Fruit fly (Drosophila melanogaster): Measurements from ENCODE around the gene Csk.
A peak's percentile ranks its signal among the peaks of the same experiment; 100 is the strongest.

Csk gene

DNA sequence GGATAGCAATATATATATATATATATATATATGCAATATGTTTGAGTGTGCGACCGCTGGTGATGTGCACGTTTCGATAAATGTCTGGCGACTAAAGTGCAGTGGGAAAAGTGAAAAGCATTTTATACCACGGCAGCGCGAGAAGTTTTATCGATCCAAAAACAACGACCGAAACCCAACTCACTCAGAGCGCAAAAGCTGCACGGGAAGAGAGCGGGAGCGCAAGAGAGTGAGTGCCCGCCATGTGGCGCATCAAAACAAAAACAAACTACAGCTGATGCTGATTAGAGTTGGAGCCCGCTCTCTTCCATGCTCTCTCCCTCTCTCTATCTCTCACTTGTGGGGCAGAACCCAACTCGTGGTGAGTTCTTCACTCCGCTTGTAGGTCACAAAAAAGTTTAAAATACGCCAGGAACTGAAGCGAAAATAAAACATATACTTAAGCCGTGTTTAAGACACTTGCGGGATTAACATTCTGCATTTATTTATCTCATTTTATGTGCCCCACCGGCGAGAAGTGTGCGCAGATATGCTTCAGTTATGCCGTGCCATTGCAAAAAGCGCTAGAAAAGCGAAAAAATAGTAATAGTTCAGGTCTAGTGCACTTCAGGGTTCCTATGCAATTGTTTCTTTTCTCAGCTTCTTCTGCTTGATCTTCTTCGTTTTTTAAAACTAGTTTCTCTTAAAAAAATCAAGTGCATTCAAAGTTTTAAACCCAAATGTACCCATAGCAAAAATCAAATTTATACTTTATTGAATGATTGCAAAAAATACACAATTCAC is 45.7 kb downstream of the Csk start:
- TF ChIP-seq CG11762 (GFP tag; optimal IDR thresholded peaks at IDR 0.05; ENCODE audit: insufficient read depth) (no peak), achi (GFP tag; optimal IDR thresholded peaks at IDR 0.05) (no peak), esn (GFP tag; optimal IDR thresholded peaks at IDR 0.05) (peak; percentile 14), svp (GFP tag) (no peak), fd59A (GFP tag; optimal IDR thresholded peaks at IDR 0.05) (no peak), CG9139 (GFP tag; optimal IDR thresholded peaks at IDR 0.05) (peak; percentile 72), topi (GFP tag; optimal IDR thresholded peaks at IDR 0.05) (no peak), CG7368 (GFP tag; optimal IDR thresholded peaks at IDR 0.05) (no peak), CG15336 (GFP tag; IDR thresholded peaks at IDR 0.05) (peak; percentile 82), fkh (GFP tag; optimal IDR thresholded peaks at IDR 0.05) (no peak), Hr38 (GFP tag; optimal IDR thresholded peaks at IDR 0.05) (no peak), Hr4 (GFP tag; optimal IDR thresholded peaks at IDR 0.05) (no peak), OdsH (GFP tag; optimal IDR thresholded peaks at IDR 0.05) (no peak), Ets96B (tag; optimal IDR thresholded peaks at IDR 0.05) (peak; percentile 25), Eip78C (GFP tag) (peak; percentile 84), CG6276 (GFP tag; optimal IDR thresholded peaks at IDR 0.05) (peak; percentile 67), CG32006 (GFP tag; optimal IDR thresholded peaks at IDR 0.05) (no peak), dsx (GFP tag; optimal IDR thresholded peaks at IDR 0.05; ENCODE audit: poor library complexity, severe bottlenecking) (peak; percentile 39), salr (GFP tag; optimal IDR thresholded peaks at IDR 0.05) (no peak), dac (GFP tag; optimal IDR thresholded peaks at IDR 0.05) (no peak), fd85E (GFP tag; optimal IDR thresholded peaks at IDR 0.05) (no peak), spab (GFP tag; optimal IDR thresholded peaks at IDR 0.05) (no peak), CG3919 (GFP tag; optimal IDR thresholded peaks at IDR 0.05) (peak; percentile 8), CG11902 (GFP tag; optimal IDR thresholded peaks at IDR 0.05) (no peak), CG34406 (GFP tag; optimal IDR thresholded peaks at IDR 0.05) (no peak), CG31627 (GFP tag; optimal IDR thresholded peaks at IDR 0.05) (no peak), lz (GFP tag; optimal IDR thresholded peaks at IDR 0.05) (no peak), CG3032 (tag; optimal IDR thresholded peaks at IDR 0.05) (no peak), Eip93F (GFP tag; optimal IDR thresholded peaks at IDR 0.05) (peak; percentile 10), CG1621 (tag; optimal IDR thresholded peaks at IDR 0.05) (no peak), CG6808 (GFP tag; optimal IDR thresholded peaks at IDR 0.05) (peak; percentile 57), CG10631 (GFP tag; optimal IDR thresholded peaks at IDR 0.05) (no peak), net (GFP tag; optimal IDR thresholded peaks at IDR 0.05) (no peak), Smox (GFP tag; optimal IDR thresholded peaks at IDR 0.05) (no peak), Lpt (GFP tag; optimal IDR thresholded peaks at IDR 0.05) (no peak), CG6854 (GFP tag; optimal IDR thresholded peaks at IDR 0.05) (peak; percentile 72), CG8319 (GFP tag; optimal IDR thresholded peaks at IDR 0.05) (no peak), Met (GFP tag; optimal IDR thresholded peaks at IDR 0.05) (no peak), CG8119 (GFP tag; IDR thresholded peaks at IDR 0.05) (peak; percentile 70), CG10669 (GFP tag; optimal IDR thresholded peaks at IDR 0.05) (peak; percentile 30), Eip75B (GFP tag; optimal IDR thresholded peaks at IDR 0.05) (peak; percentile 10), CG16779 (tag; optimal IDR thresholded peaks at IDR 0.05) (peak; percentile 59), CG6792 (GFP tag; optimal IDR thresholded peaks at IDR 0.05) (no peak), pdm3 (GFP tag; optimal IDR thresholded peaks at IDR 0.05) (no peak), cyc (GFP tag; optimal IDR thresholded peaks at IDR 0.05) (no peak), CG11294 (GFP tag; IDR thresholded peaks at IDR 0.05) (no peak), vri (GFP tag; optimal IDR thresholded peaks at IDR 0.05) (peak; percentile 7), CG6163 (GFP tag; IDR thresholded peaks at IDR 0.05) (peak; percentile 70; the same call in 2 of the 3 replicates), Sox15 (GFP tag; optimal IDR thresholded peaks at IDR 0.05) (no peak), Hr39 (GFP tag; optimal IDR thresholded peaks at IDR 0.05) (no peak), ss (GFP tag; optimal IDR thresholded peaks at IDR 0.05) (peak; percentile 64 to 70)
